Fruit fly (Drosophila melanogaster): ENCODE results near the gene CG31266.

dm6 chr3R:17138699-17139098, 6.2 kb downstream of the CG31266 start, which contains the start of gene CG5265:
- TF ChIP-seq CG8478 (optimal IDR thresholded peaks at IDR 0.05): no peak
- TF ChIP-seq CTCF (optimal IDR thresholded peaks at IDR 0.05): no peak
